Worm (Caenorhabditis elegans): ENCODE results near the gene die-1.

DNA sequence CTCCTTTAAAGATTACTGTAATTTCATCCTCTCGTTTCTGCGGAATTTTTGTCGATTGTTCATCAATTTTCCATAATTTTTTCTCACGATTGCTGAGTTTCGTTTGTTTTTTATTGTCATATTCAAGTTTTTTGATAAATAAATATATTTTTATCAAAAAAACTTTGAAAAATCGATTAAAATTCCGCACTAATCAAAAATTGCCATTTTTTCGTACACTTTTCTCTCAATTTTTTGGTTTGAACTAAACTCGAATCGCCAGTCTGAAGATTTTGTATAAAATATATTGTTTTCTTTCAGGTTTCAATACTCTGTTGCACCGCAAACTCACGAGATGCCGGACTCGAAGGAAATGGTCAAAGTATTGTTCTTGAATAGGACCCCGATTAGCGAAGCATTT lies 26.9 kb downstream of the die-1 start, which contains the start of gene ogr-2:
- no peak for TF ChIP-seq egl-27 (tag; optimal IDR thresholded peaks at IDR 0.05)
- TF ChIP-seq daf-12 (tag; optimal IDR thresholded peaks at IDR 0.05), result no peak
- no peak for TF ChIP-seq snpc-4 (tag; optimal IDR thresholded peaks at IDR 0.05)

Data from whole organism, L3 larva.